Worm (Caenorhabditis elegans): Measurements from ENCODE around the gene fbxa-29.

DNA sequence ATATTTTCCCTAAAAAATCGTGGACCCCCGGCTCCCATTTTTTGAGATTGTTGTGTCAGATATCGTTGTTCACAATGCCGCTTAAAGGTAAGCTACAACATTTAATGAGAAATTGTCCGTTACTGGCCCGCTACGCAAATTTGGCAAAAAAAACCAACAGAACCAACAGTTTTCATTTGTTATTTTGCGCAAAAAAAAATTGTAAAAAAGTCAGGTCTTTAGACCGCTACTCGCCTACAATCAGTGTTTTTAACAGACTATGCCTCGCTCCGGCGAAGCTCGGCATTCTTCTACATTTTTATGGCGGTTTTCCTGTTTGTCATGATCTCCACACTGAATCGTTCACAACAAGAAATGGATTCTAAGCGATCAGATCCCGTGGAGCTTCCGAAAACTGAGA, 35.4 kb upstream of the fbxa-29 start, which contains the start of gene Y82E9BL.12:
- TF ChIP-seq ztf-11 (tag; optimal IDR thresholded peaks at IDR 0.05) = no peak
- TF ChIP-seq snpc-1.2 (GFP tag; IDR thresholded peaks at IDR 0.05) = no peak
- TF ChIP-seq unc-130 (GFP tag; optimal IDR thresholded peaks at IDR 0.05) = no peak
- TF ChIP-seq fkh-10 (GFP tag; optimal IDR thresholded peaks at IDR 0.05) = no peak
- no peak for TF ChIP-seq ama-1 (optimal IDR thresholded peaks at IDR 0.05)
- TF ChIP-seq jun-1 (tag; optimal IDR thresholded peaks at IDR 0.05) = no peak
- TF ChIP-seq Y5F2A.4 (GFP tag; optimal IDR thresholded peaks at IDR 0.05) = no peak

Measured in whole organism, L4 larva.